Fruit fly (Drosophila melanogaster) S2 (cell line): ENCODE data around the gene CG11504.

Experiments
- CG8478 ChIP-seq: fragments of >200 bp; optimal IDR thresholded peaks from 2 replicates; lab custom pipeline; 2018
- CTCF ChIP-seq, 2 experiments: fragments of >200 bp; optimal IDR thresholded peaks; 2 replicates each; lab custom pipeline; 2018

DNA sequence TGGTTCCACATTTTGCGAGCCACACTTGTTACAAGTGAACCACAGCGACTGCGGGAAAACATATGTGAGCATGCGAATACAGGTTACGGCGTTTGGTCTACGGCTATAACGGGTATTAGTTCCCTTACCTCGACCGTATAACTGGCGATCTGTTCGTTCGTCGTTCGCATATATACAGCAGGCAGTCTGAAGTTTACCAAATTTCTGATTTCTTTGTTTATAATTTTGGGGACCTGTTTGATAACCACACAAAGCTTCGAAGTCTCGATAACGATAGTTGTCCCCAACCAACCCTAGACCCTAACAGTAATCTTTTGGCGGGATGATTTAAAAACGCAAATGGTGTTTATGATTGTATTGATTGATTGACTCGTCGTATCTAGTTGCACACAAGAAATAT lies 4.6 kb upstream of the CG11504 start, which contains the start of gene Acph-1:
- TF ChIP-seq CG8478 (lab: Kevin White, UChicago) (no peak), CTCF (optimal IDR thresholded peaks at IDR 0.05; lab: Kevin White, UChicago) (no peak)
